Worm (Caenorhabditis elegans): ENCODE measurements around the gene frpr-2.
A peak's percentile ranks its signal among the peaks of the same experiment; 100 is the strongest.

The frpr-2 gene

DNA sequence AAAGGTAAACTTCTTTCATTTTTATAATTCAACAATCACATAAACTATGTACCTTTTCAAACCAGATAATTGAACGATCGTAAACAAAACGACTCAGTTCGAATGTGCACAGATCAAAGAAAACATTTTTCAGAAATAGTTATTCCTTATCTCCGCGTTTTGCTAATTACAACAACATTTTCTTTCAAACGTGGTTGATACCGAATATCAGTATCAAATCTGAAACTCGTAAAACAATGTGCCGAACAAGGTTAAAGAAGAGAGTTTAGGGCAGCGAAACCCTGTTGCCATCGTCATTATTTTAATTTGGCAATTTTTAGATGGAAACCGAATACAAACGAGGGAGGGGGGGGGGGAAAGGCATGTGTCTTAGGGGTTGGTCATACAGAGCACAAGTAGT is 16.1 kb downstream of the frpr-2 start, which contains the start of gene scav-4:
Gene scav-4 (plus strand): TSS at position 383 of the 400 bp plus-strand sequence.
- TF ChIP-seq php-3 (GFP tag; IDR thresholded peaks at IDR 0.05), result peak; percentile 53; the same call in 1 of the 2 replicates
- TF ChIP-seq daf-8 (GFP tag; IDR thresholded peaks at IDR 0.05), result no peak
- peak; percentile 6 for TF ChIP-seq dve-1 (tag; optimal IDR thresholded peaks at IDR 0.05; ENCODE audit: insufficient read depth)
- no peak for TF ChIP-seq nhr-10 (tag; optimal IDR thresholded peaks at IDR 0.05)
- TF ChIP-seq hlh-11 (tag; optimal IDR thresholded peaks at IDR 0.05), result peak; percentile 49
- TF ChIP-seq ces-1 (GFP tag; optimal IDR thresholded peaks at IDR 0.05), result no peak
- TF ChIP-seq gei-8 (GFP tag; optimal IDR thresholded peaks at IDR 0.05), result no peak
- no peak for TF ChIP-seq lin-1 (GFP tag; IDR thresholded peaks at IDR 0.05)
- TF ChIP-seq nhr-237 (tag; optimal IDR thresholded peaks at IDR 0.05), result no peak
- TF ChIP-seq unc-62 (GFP tag; optimal IDR thresholded peaks at IDR 0.05 in 1 of 2), result no peak
- TF ChIP-seq unc-62 (tag; optimal IDR thresholded peaks at IDR 0.05), result no peak
- TF ChIP-seq egl-27 (tag; optimal IDR thresholded peaks at IDR 0.05), result no peak
- TF ChIP-seq tag-97 (GFP tag; IDR thresholded peaks at IDR 0.05), result no peak
- TF ChIP-seq dmd-6 (GFP tag; IDR thresholded peaks at IDR 0.05), result peak; percentile 46
- no peak for TF ChIP-seq ctbp-1 (GFP tag; IDR thresholded peaks at IDR 0.05)
- TF ChIP-seq mxl-3 (GFP tag; optimal IDR thresholded peaks at IDR 0.05), result peak; percentile 34
- no peak for TF ChIP-seq mes-2 (tag; optimal IDR thresholded peaks at IDR 0.05; ENCODE audit: poor library complexity, severe bottlenecking)
- no peak for TF ChIP-seq lin-29 (GFP tag; IDR thresholded peaks at IDR 0.05)
- no peak for TF ChIP-seq lin-15B (tag; optimal IDR thresholded peaks at IDR 0.05)
- TF ChIP-seq vab-7 (GFP tag; IDR thresholded peaks at IDR 0.05), result no peak
- TF ChIP-seq snpc-4 (tag; optimal IDR thresholded peaks at IDR 0.05), result no peak
- TF ChIP-seq madf-5 (GFP tag; IDR thresholded peaks at IDR 0.05), result no peak
- no peak for TF ChIP-seq zfp-2 (tag; optimal IDR thresholded peaks at IDR 0.05)
- TF ChIP-seq ama-1 (optimal IDR thresholded peaks at IDR 0.05), result no peak
- no peak for TF ChIP-seq ztf-11 (tag; optimal IDR thresholded peaks at IDR 0.05)
- TF ChIP-seq nhr-48 (tag; optimal IDR thresholded peaks at IDR 0.05), result no peak
- no peak for TF ChIP-seq nhr-77 (tag; optimal IDR thresholded peaks at IDR 0.05)
- no peak for TF ChIP-seq spr-3 (GFP tag; optimal IDR thresholded peaks at IDR 0.05)
- TF ChIP-seq nhr-25 (tag; optimal IDR thresholded peaks at IDR 0.05; ENCODE audit: borderline replicate concordance, insufficient read depth), result no peak
- TF ChIP-seq nhr-28 (tag; optimal IDR thresholded peaks at IDR 0.05), result peak; percentile 56
- no peak for TF ChIP-seq set-16 (GFP tag; IDR thresholded peaks at IDR 0.05)
- peak; percentile 31 for TF ChIP-seq pqm-1 (tag; optimal IDR thresholded peaks at IDR 0.05)
- no peak for TF ChIP-seq daf-16 (GFP tag; optimal IDR thresholded peaks at IDR 0.05)
- peak; percentile 94 for TF ChIP-seq daf-16 (tag; optimal IDR thresholded peaks at IDR 0.05)
- TF ChIP-seq ceh-32 (tag; optimal IDR thresholded peaks at IDR 0.05; ENCODE audit: poor library complexity), result no peak
- no peak for TF ChIP-seq jun-1 (tag; optimal IDR thresholded peaks at IDR 0.05)
- no peak for TF ChIP-seq cey-2 (tag; optimal IDR thresholded peaks at IDR 0.05; ENCODE audit: borderline replicate concordance, insufficient read depth)
- TF ChIP-seq D1046.2 (GFP tag; IDR thresholded peaks at IDR 0.05), result no peak
- no peak for TF ChIP-seq hlh-30 (tag; optimal IDR thresholded peaks at IDR 0.05; ENCODE audit: insufficient read depth)

DNA sequence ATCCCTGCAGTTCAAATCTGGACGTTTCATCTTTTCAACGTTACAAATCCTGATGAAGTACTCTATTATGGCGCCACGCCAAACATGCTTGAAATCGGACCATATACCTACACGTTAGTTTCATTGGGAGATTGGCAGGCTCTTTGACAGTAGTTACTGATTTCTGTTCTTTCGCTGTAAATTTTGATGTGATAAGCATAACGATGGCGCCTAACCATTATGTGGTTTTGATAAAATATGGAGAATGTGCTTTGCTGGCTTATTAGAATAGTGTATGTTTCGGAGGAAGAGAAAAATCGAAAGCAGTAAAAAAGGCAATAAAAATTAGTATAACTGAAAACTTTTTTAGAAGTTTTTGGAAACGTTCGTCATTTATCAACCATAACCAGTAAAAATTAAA is 17.5 kb downstream of the frpr-2 start:
- TF ChIP-seq dve-1 (tag; optimal IDR thresholded peaks at IDR 0.05; ENCODE audit: insufficient read depth), result peak; percentile 53
- TF ChIP-seq daf-16 (GFP tag; optimal IDR thresholded peaks at IDR 0.05), result no peak
- TF ChIP-seq daf-16 (tag; optimal IDR thresholded peaks at IDR 0.05), result peak; percentile 66
- no peak for TF ChIP-seq hlh-30 (tag; optimal IDR thresholded peaks at IDR 0.05; ENCODE audit: insufficient read depth)
- TF ChIP-seq dmd-6 (GFP tag; IDR thresholded peaks at IDR 0.05), result peak; percentile 87
- no peak for TF ChIP-seq zip-2 (tag; optimal IDR thresholded peaks at IDR 0.05)
- no peak for TF ChIP-seq F26F4.8 (GFP tag; conservative IDR thresholded peaks at IDR 0.05)
- peak; percentile 56 for TF ChIP-seq hlh-11 (tag; optimal IDR thresholded peaks at IDR 0.05)
- peak; percentile 88; the same call in 1 of the 2 replicates for TF ChIP-seq tra-1 (GFP tag; IDR thresholded peaks at IDR 0.05)
- TF ChIP-seq pqm-1 (tag; optimal IDR thresholded peaks at IDR 0.05), result peak; percentile 51
- TF ChIP-seq Y48G9A.11 (GFP tag; IDR thresholded peaks at IDR 0.05), result no peak
- TF ChIP-seq nhr-48 (tag; optimal IDR thresholded peaks at IDR 0.05), result peak; percentile 5
- TF ChIP-seq php-3 (GFP tag; IDR thresholded peaks at IDR 0.05), result peak; percentile 56; the same call in 1 of the 2 replicates
- TF ChIP-seq lin-38 (GFP tag; IDR thresholded peaks at IDR 0.05), result 0 out of 2 replicates have a peak, but pooled peaks have one; percentile 4
- no peak for TF ChIP-seq ceh-28 (tag; optimal IDR thresholded peaks at IDR 0.05)
